Worm (Caenorhabditis elegans) whole organism, L4 larva: Measurements from ENCODE around the gene C13A2.7.

Source experiments
- ZK337.2 ChIP-seq: fragments of 200-800 bp; sonication (Bioruptor generic); IDR thresholded peaks from 2 replicates; pipeline ENCODE4 v1.3.6; 2022; ENCODE audit warnings: missing genetic modification reagents, missing genetic modification characterization, missing compliant biosample characterization
- ceh-82 ChIP-seq: sonication (generic microtip); optimal IDR thresholded peaks from 2 replicates; lab custom pipeline; 2017; ENCODE audit warnings: missing biosample characterization, missing genetic modification characterization
- dmd-9 ChIP-seq: fragments of 200-800 bp; sonication (Bioruptor generic); IDR thresholded peaks from 2 replicates; pipeline ENCODE4 v1.3.6; 2022; ENCODE audit warnings: missing genetic modification reagents, missing genetic modification characterization, missing compliant biosample characterization
- gei-8 ChIP-seq: fragments of 200-800 bp; sonication (Bioruptor generic); optimal IDR thresholded peaks from 2 replicates; lab custom pipeline; 2018; ENCODE audit warnings: mild to moderate bottlenecking, missing genetic modification characterization, missing compliant biosample characterization
- lin-29 ChIP-seq: fragments of 200-800 bp; sonication (Bioruptor generic); IDR thresholded peaks from 2 replicates; pipeline ENCODE4 v1.3.6; 2022; ENCODE audit warnings: missing genetic modification reagents, missing genetic modification characterization, missing compliant biosample characterization
- mep-1 ChIP-seq: fragments of 150-350 bp; sonication (generic microtip); optimal IDR thresholded peaks from 3 replicates; lab custom pipeline; 2014; ENCODE audit warnings: missing biosample characterization, missing genetic modification characterization
- nhr-28 ChIP-seq: fragments of 150-350 bp; optimal IDR thresholded peaks from 2 replicates; lab custom pipeline; 2014; ENCODE audit warnings: missing biosample characterization, missing genetic modification characterization
- nhr-77 ChIP-seq: fragments of 150-350 bp; optimal IDR thresholded peaks from 2 replicates; lab custom pipeline; 2014; ENCODE audit warnings: missing biosample characterization, missing genetic modification characterization
- unc-62 ChIP-seq, 3 experiments: fragments of 150-350 bp in 1 of 3; sonication (generic microtip); optimal IDR thresholded peaks in 2 of 3; peaks in 1 of 3; 1 replicate in 1 of 3; 2 replicates in 2 of 3; lab custom pipeline; 2014 to 2017; ENCODE audit warnings: missing biosample characterization in 3 of 3, missing genetic modification characterization in 3 of 3, missing genetic modification reagents in 3 of 3, missing genotype in 1 of 3

- TF ChIP-seq nhr-28 (tag; lab: Kevin White, UChicago) (no peak), mep-1 (no peak), nhr-77 (tag; lab: Kevin White, UChicago) (no peak), ZK337.2 (GFP tag; lab: Robert Waterston, UW) (no peak), ceh-82 (tag; lab: Kevin White, UChicago) (no peak), gei-8 (GFP tag; lab: Kevin White, UChicago) (no peak), unc-62 (GFP tag; optimal IDR thresholded peaks at IDR 0.05 in 1 of 2; lab: Kevin White, UChicago) (no peak), unc-62 (tag; optimal IDR thresholded peaks at IDR 0.05; lab: Kevin White, UChicago) (no peak), lin-29 (no peak), dmd-9 (no peak)
Measured at ce11 chrV:7269399-7269798, 3.3 kb downstream of the C13A2.7 start, which contains the start of gene C13A2.6.
